Worm (Caenorhabditis elegans) whole organism, late embryonic: Measurements from ENCODE around the gene Y57A10A.14.
A peak's percentile ranks its signal among the peaks of the same experiment; 100 is the strongest.

ENCODE experiments used
- C38D4.7 ChIP-seq: fragments of 200-800 bp; sonication (Bioruptor generic); optimal IDR thresholded peaks from 2 replicates; lab custom pipeline; 2018; ENCODE audit warnings: mild to moderate bottlenecking, missing genetic modification characterization, moderate library complexity, missing compliant biosample characterization
- F13H6.1 ChIP-seq: sonication (generic microtip); optimal IDR thresholded peaks from 2 replicates; lab custom pipeline; 2016; ENCODE audit warnings: missing genetic modification characterization, missing compliant biosample characterization
- ceh-31 ChIP-seq: sonication (generic microtip); optimal IDR thresholded peaks from 2 replicates; lab custom pipeline; 2016; ENCODE audit warnings: missing genetic modification characterization, missing compliant biosample characterization
- ceh-48 ChIP-seq: sonication (generic microtip); optimal IDR thresholded peaks from 2 replicates; lab custom pipeline; 2016; ENCODE audit warnings: missing genetic modification characterization, inconsistent platforms, missing compliant biosample characterization
- fkh-10 ChIP-seq: fragments of 150-350 bp; optimal IDR thresholded peaks from 2 replicates; lab custom pipeline; 2014; ENCODE audit warnings: missing biosample characterization, missing genetic modification reagents, missing genetic modification characterization
- fkh-6 ChIP-seq: sonication (generic microtip); optimal IDR thresholded peaks from 2 replicates; lab custom pipeline; 2016; ENCODE audit warnings: missing genetic modification characterization, missing compliant biosample characterization
- nhr-11 ChIP-seq: fragments of 150-350 bp; optimal IDR thresholded peaks from 2 replicates; lab custom pipeline; 2014; ENCODE audit warnings: missing biosample characterization, missing genetic modification characterization
- sox-4 ChIP-seq: sonication (generic microtip); optimal IDR thresholded peaks from 2 replicates; lab custom pipeline; 2017; ENCODE audit warnings: mild to moderate bottlenecking, missing genetic modification characterization, inconsistent platforms, missing compliant biosample characterization
- unc-3 ChIP-seq, 2 experiments: fragments of 200-800 bp in 1 of 2; sonication (Bioruptor generic) in 1 of 2; sonication (generic microtip) in 1 of 2; conservative IDR thresholded peaks in 1 of 2; optimal IDR thresholded peaks in 1 of 2; 2 replicates each; pipeline versions ENCODE4 v1.3.6 to Lab custom; 2016 to 2022; ENCODE audit warnings: missing compliant biosample characterization in 2 of 2, missing genetic modification characterization in 2 of 2, missing genetic modification reagents in 1 of 2
- unc-86 ChIP-seq: sonication (generic microtip); optimal IDR thresholded peaks from 2 replicates; lab custom pipeline; 2016; ENCODE audit warnings: missing genetic modification characterization, missing compliant biosample characterization

DNA sequence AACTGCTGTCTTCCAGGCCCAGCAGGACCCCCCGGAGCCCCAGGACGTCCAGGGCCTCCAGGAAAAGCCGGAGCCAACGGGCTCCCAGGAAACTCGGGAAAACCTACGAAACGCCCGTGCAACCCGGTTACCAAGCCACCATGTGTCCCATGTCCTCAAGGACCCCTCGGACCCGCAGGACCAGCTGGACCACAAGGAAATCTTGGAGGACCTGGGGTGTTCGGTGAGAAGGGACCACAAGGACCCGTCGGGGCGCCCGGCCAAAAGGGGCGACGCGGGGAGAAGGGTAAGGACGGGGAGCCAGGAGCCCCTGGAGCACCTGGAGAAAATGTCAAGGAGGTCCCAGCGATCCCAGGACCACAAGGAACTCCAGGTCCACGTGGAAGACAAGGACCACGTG is 10.3 kb upstream of the Y57A10A.14 start:
- no peak for TF ChIP-seq fkh-10 (GFP tag; lab: Kevin White, UChicago)
- no peak for TF ChIP-seq unc-86 (tag; lab: Kevin White, UChicago)
- no peak for TF ChIP-seq ceh-48 (tag; lab: Kevin White, UChicago)
- peak; percentile 14 for TF ChIP-seq fkh-6
- no peak for TF ChIP-seq unc-3 (GFP tag; conservative IDR thresholded peaks at IDR 0.05; lab: Robert Waterston, UW)
- no peak for TF ChIP-seq unc-3 (tag; optimal IDR thresholded peaks at IDR 0.05; lab: Kevin White, UChicago)
- no peak for TF ChIP-seq C38D4.7
- no peak for TF ChIP-seq sox-4
- no peak for TF ChIP-seq ceh-31 (tag; lab: Kevin White, UChicago)
- TF ChIP-seq F13H6.1 (tag; lab: Kevin White, UChicago): no peak
- TF ChIP-seq nhr-11 (tag; lab: Kevin White, UChicago): no peak
